Fruit fly (Drosophila melanogaster) ovary, adult (tissue): ENCODE results near the gene mRpL10.

Experiments
- CG17801 ChIP-seq: fragments of 200-800 bp; optimal IDR thresholded peaks from 2 replicates; lab custom pipeline; 2019; ENCODE audit warnings: missing biosample characterization, mild to moderate bottlenecking, missing genetic modification characterization, moderate library complexity; ENCODE audit not compliant: partially characterized antibody

mRpL10 gene

dm6 chr2L:224599-225385 lies 21.2 kb downstream of the mRpL10 start:
- TF ChIP-seq CG17801 (GFP tag; lab: Kevin White, UChicago) = no peak

- TF ChIP-seq CG17801 (GFP tag; lab: Kevin White, UChicago) = no peak
Measured at dm6 chr2L:225386-225682, 21.8 kb downstream of the mRpL10 start.

- no peak for TF ChIP-seq CG17801 (GFP tag; lab: Kevin White, UChicago)
Measured at dm6 chr2L:228246-228645, 24.7 kb downstream of the mRpL10 start.

- no peak for TF ChIP-seq CG17801 (GFP tag; lab: Kevin White, UChicago)
Measured at dm6 chr2L:232187-232586, 28.6 kb downstream of the mRpL10 start, which contains the start of gene CG13693. Gene CG13693, plus strand, starts transcription at chr2L:232487.

- no peak for TF ChIP-seq CG17801 (GFP tag; lab: Kevin White, UChicago)
Measured at dm6 chr2L:240176-240769, 36.7 kb downstream of the mRpL10 start.

dm6 chr2L:241415-241814 lies 37.8 kb downstream of the mRpL10 start:
- TF ChIP-seq CG17801 (GFP tag; lab: Kevin White, UChicago) = no peak

- no peak for TF ChIP-seq CG17801 (GFP tag; lab: Kevin White, UChicago)
Measured at dm6 chr2L:243123-243522, 39.5 kb downstream of the mRpL10 start.

- no peak for TF ChIP-seq CG17801 (GFP tag; lab: Kevin White, UChicago)
Measured at dm6 chr2L:243819-244218, 40.2 kb downstream of the mRpL10 start.

- TF ChIP-seq CG17801 (GFP tag; lab: Kevin White, UChicago) = no peak
Measured at dm6 chr2L:244559-244958, 41.0 kb downstream of the mRpL10 start.

- peak; percentile 79 for TF ChIP-seq CG17801 (GFP tag; lab: Kevin White, UChicago)
Measured at dm6 chr2L:246656-247340, 43.2 kb downstream of the mRpL10 start.

dm6 chr2L:247432-247831 lies 43.9 kb downstream of the mRpL10 start:
- no peak for TF ChIP-seq CG17801 (GFP tag; lab: Kevin White, UChicago)

dm6 chr2L:247845-248473 lies 44.4 kb downstream of the mRpL10 start:
- TF ChIP-seq CG17801 (GFP tag; lab: Kevin White, UChicago) = no peak

- TF ChIP-seq CG17801 (GFP tag; lab: Kevin White, UChicago) = no peak
Measured at dm6 chr2L:248592-248991, 45.0 kb downstream of the mRpL10 start.

dm6 chr2L:249048-249825 lies 45.7 kb downstream of the mRpL10 start:
- TF ChIP-seq CG17801 (GFP tag; lab: Kevin White, UChicago) = no peak
